Fruit fly (Drosophila melanogaster) whole organism, embryonic: Measurements from ENCODE around the gene CG1774.

Experiments
- BtbVII ChIP-seq: fragments of 200-800 bp; sonication (Bioruptor generic); optimal IDR thresholded peaks from 3 replicates; lab custom pipeline; 2017; ENCODE audit warnings: missing biosample characterization, mild to moderate bottlenecking, missing genetic modification characterization
- CG11504 ChIP-seq: fragments of 200-800 bp; sonication (Bioruptor generic); optimal IDR thresholded peaks from 3 replicates; lab custom pipeline; 2019; ENCODE audit warnings: missing biosample characterization, mild to moderate bottlenecking, missing genetic modification characterization, moderate library complexity
- CG12219 ChIP-seq: fragments of 200-800 bp; sonication (Bioruptor generic); optimal IDR thresholded peaks from 3 replicates; lab custom pipeline; 2018; ENCODE audit warnings: missing biosample characterization, mild to moderate bottlenecking, missing genetic modification characterization
- CG12236 ChIP-seq: fragments of 200-800 bp; sonication (Bioruptor generic); optimal IDR thresholded peaks from 2 replicates; lab custom pipeline; 2016; ENCODE audit warnings: missing biosample characterization, missing genetic modification characterization
- CG1233 ChIP-seq: fragments of 200-800 bp; sonication (Bioruptor generic); optimal IDR thresholded peaks from 4 replicates; lab custom pipeline; 2018; ENCODE audit warnings: missing biosample characterization, mild to moderate bottlenecking, missing genetic modification characterization
- CG12744 ChIP-seq: fragments of 200-800 bp; sonication (Bioruptor generic); optimal IDR thresholded peaks from 2 replicates; lab custom pipeline; 2016; ENCODE audit warnings: missing biosample characterization, missing genetic modification characterization
- CG13287 ChIP-seq: fragments of 200-800 bp; sonication (Bioruptor generic); IDR thresholded peaks from 2 replicates; pipeline ENCODE4 v1.3.6; 2022; ENCODE audit warnings: missing biosample characterization, missing genetic modification characterization; ENCODE audit not compliant: partially characterized antibody
- CG13894 ChIP-seq: fragments of 200-800 bp; sonication (Bioruptor generic); optimal IDR thresholded peaks from 3 replicates; lab custom pipeline; 2018; ENCODE audit warnings: missing biosample characterization, mild to moderate bottlenecking, missing genetic modification characterization, moderate library complexity
- CG14965 ChIP-seq: fragments of 200-800 bp; sonication (Bioruptor generic); optimal IDR thresholded peaks from 2 replicates; lab custom pipeline; 2016; ENCODE audit warnings: missing biosample characterization, missing genetic modification characterization, borderline replicate concordance
- CG15269 ChIP-seq: fragments of 200-800 bp; sonication (Bioruptor generic); optimal IDR thresholded peaks from 2 replicates; lab custom pipeline; 2018; ENCODE audit warnings: missing biosample characterization, mild to moderate bottlenecking, missing genetic modification characterization, moderate library complexity
- CG1647 ChIP-seq: fragments of 200-800 bp; sonication (Bioruptor generic); optimal IDR thresholded peaks from 3 replicates; lab custom pipeline; 2016; ENCODE audit warnings: missing biosample characterization, missing genetic modification characterization
- CG2120 ChIP-seq: fragments of 200-800 bp; sonication (Bioruptor generic); optimal IDR thresholded peaks from 3 replicates; lab custom pipeline; 2016; ENCODE audit warnings: missing biosample characterization, missing genetic modification characterization
- CG2129 ChIP-seq: fragments of 200-800 bp; sonication (Bioruptor generic); IDR thresholded peaks from 2 replicates; pipeline ENCODE4 v1.3.6; 2022; ENCODE audit warnings: missing biosample characterization, missing genetic modification characterization; ENCODE audit not compliant: partially characterized antibody
- CG3407 ChIP-seq: fragments of 200-800 bp; sonication (Bioruptor generic); optimal IDR thresholded peaks from 2 replicates; lab custom pipeline; 2018; ENCODE audit warnings: missing biosample characterization, mild to moderate bottlenecking, missing genetic modification characterization
- CG34224 ChIP-seq: fragments of 200-800 bp; sonication (Bioruptor generic); IDR thresholded peaks from 3 replicates; pipeline ENCODE4 v1.3.6; 2022; ENCODE audit warnings: missing biosample characterization, missing genetic modification characterization; ENCODE audit not compliant: partially characterized antibody
- CG34376 ChIP-seq: fragments of 200-800 bp; sonication (Bioruptor generic); optimal IDR thresholded peaks from 2 replicates; lab custom pipeline; 2018; ENCODE audit warnings: missing biosample characterization, mild to moderate bottlenecking, missing genetic modification characterization
- CG42726 ChIP-seq: fragments of 200-800 bp; sonication (Bioruptor generic); IDR thresholded peaks from 2 replicates; pipeline ENCODE4 v1.3.6; 2022; ENCODE audit warnings: missing biosample characterization, missing genetic modification characterization; ENCODE audit not compliant: partially characterized antibody
- CG4424 ChIP-seq: fragments of 200-800 bp; sonication (Bioruptor generic); optimal IDR thresholded peaks from 3 replicates; lab custom pipeline; 2016; ENCODE audit warnings: missing biosample characterization, missing genetic modification characterization
- CG6765 ChIP-seq: fragments of 200-800 bp; sonication (Bioruptor generic); optimal IDR thresholded peaks from 3 replicates; lab custom pipeline; 2017; ENCODE audit warnings: missing biosample characterization, mild to moderate bottlenecking, missing genetic modification characterization
- CG9437 ChIP-seq: fragments of 200-800 bp; sonication (Bioruptor generic); optimal IDR thresholded peaks from 2 replicates; lab custom pipeline; 2018; ENCODE audit warnings: missing biosample characterization, mild to moderate bottlenecking, missing genetic modification characterization
- D19B ChIP-seq: fragments of 200-800 bp; sonication (Bioruptor generic); optimal IDR thresholded peaks from 2 replicates; lab custom pipeline; 2017; ENCODE audit warnings: missing biosample characterization, mild to moderate bottlenecking, missing genetic modification characterization
- Doc3 ChIP-seq: fragments of 200-800 bp; sonication (Bioruptor generic); IDR thresholded peaks from 3 replicates; pipeline ENCODE4 v1.3.6; 2022; ENCODE audit warnings: missing biosample characterization, missing genetic modification characterization; ENCODE audit not compliant: partially characterized antibody
- Ets65A ChIP-seq: fragments of 200-800 bp; sonication (Bioruptor generic); peaks from one replicate; lab custom pipeline; 2016; ENCODE audit warnings: missing biosample characterization, missing genetic modification characterization
- Fer1 ChIP-seq: fragments of 200-800 bp; sonication (Bioruptor generic); optimal IDR thresholded peaks from 2 replicates; lab custom pipeline; 2017; ENCODE audit warnings: missing biosample characterization, mild to moderate bottlenecking, missing genetic modification characterization
- HLHmδ ChIP-seq: fragments of 200-800 bp; sonication (Bioruptor generic); optimal IDR thresholded peaks from 2 replicates; lab custom pipeline; 2018; ENCODE audit warnings: missing biosample characterization, mild to moderate bottlenecking, missing genetic modification characterization, moderate library complexity
- Hmx ChIP-seq: fragments of 200-800 bp; sonication (Bioruptor generic); optimal IDR thresholded peaks from 2 replicates; lab custom pipeline; 2016; ENCODE audit warnings: missing biosample characterization, missing genetic modification characterization
- Max ChIP-seq: fragments of 200-800 bp; sonication (Bioruptor generic); optimal IDR thresholded peaks from 2 replicates; lab custom pipeline; 2016; ENCODE audit warnings: missing biosample characterization, mild to moderate bottlenecking, missing genetic modification characterization
- Nf-YC ChIP-seq: fragments of 200-800 bp; optimal IDR thresholded peaks from 3 replicates; lab custom pipeline; 2019; ENCODE audit warnings: missing biosample characterization, mild to moderate bottlenecking, missing genetic modification characterization, moderate library complexity
- Ravus ChIP-seq: fragments of 200-800 bp; sonication (Bioruptor generic); IDR thresholded peaks from 2 replicates; pipeline ENCODE4 v1.3.6; 2022; ENCODE audit warnings: missing biosample characterization, missing genetic modification characterization
- Rx ChIP-seq: fragments of 200-800 bp; sonication (Bioruptor generic); IDR thresholded peaks from 2 replicates; pipeline ENCODE4 v1.3.6; 2022; ENCODE audit warnings: missing biosample characterization, missing genetic modification characterization
- Usf ChIP-seq: fragments of 200-800 bp; sonication (Bioruptor generic); optimal IDR thresholded peaks from 2 replicates; lab custom pipeline; 2017; ENCODE audit warnings: missing genotype, missing biosample characterization, missing genetic modification characterization
- ac ChIP-seq: fragments of 200-800 bp; sonication (Bioruptor generic); optimal IDR thresholded peaks from 3 replicates; lab custom pipeline; 2017; ENCODE audit warnings: missing biosample characterization, mild to moderate bottlenecking, missing genetic modification characterization
- amos ChIP-seq: fragments of 200-800 bp; sonication (Bioruptor generic); IDR thresholded peaks from 2 replicates; pipeline ENCODE4 v1.3.6; 2022; ENCODE audit warnings: missing biosample characterization, missing genetic modification characterization; ENCODE audit not compliant: partially characterized antibody
- ato ChIP-seq: fragments of 200-800 bp; sonication (Bioruptor generic); IDR thresholded peaks from 2 replicates; pipeline ENCODE4 v1.3.6; 2022; ENCODE audit warnings: missing biosample characterization, missing genetic modification characterization; ENCODE audit not compliant: partially characterized antibody
- bab2 ChIP-seq: fragments of 200-800 bp; sonication (Bioruptor generic); optimal IDR thresholded peaks from 2 replicates; lab custom pipeline; 2016; ENCODE audit warnings: missing biosample characterization, missing genetic modification characterization
- bigmax ChIP-seq: fragments of 200-800 bp; sonication (Bioruptor generic); optimal IDR thresholded peaks from 2 replicates; lab custom pipeline; 2018; ENCODE audit warnings: missing biosample characterization, mild to moderate bottlenecking, missing genetic modification characterization
- caup ChIP-seq: fragments of 200-800 bp; sonication (Bioruptor generic); optimal IDR thresholded peaks from 3 replicates; lab custom pipeline; 2017; ENCODE audit warnings: missing biosample characterization, mild to moderate bottlenecking, missing genetic modification characterization, moderate library complexity; ENCODE audit not compliant: severe bottlenecking
- corto ChIP-seq: fragments of 200-800 bp; sonication (Bioruptor generic); optimal IDR thresholded peaks from 2 replicates; lab custom pipeline; 2016; ENCODE audit warnings: missing biosample characterization, mild to moderate bottlenecking, missing genetic modification characterization, moderate library complexity
- cwo ChIP-seq: fragments of 200-800 bp; sonication (Bioruptor generic); optimal IDR thresholded peaks from 3 replicates; lab custom pipeline; 2017; ENCODE audit warnings: missing biosample characterization, missing genetic modification characterization, mild to moderate bottlenecking, moderate library complexity, missing genetic modification reagents
- dm ChIP-seq: fragments of 200-800 bp; sonication (Bioruptor generic); optimal IDR thresholded peaks from 3 replicates; lab custom pipeline; 2016; ENCODE audit warnings: missing biosample characterization, missing genetic modification characterization
- fd3F ChIP-seq: fragments of 200-800 bp; sonication (Bioruptor generic); optimal IDR thresholded peaks from 2 replicates; lab custom pipeline; 2018; ENCODE audit warnings: missing biosample characterization, mild to moderate bottlenecking, missing genetic modification characterization, moderate library complexity
- hbn ChIP-seq: fragments of 200-800 bp; sonication (Bioruptor generic); IDR thresholded peaks from 2 replicates; pipeline ENCODE4 v1.3.6; 2022; ENCODE audit warnings: missing biosample characterization, missing genetic modification characterization; ENCODE audit not compliant: partially characterized antibody
- knrl ChIP-seq: fragments of 200-800 bp; sonication (Bioruptor generic); IDR thresholded peaks from 3 replicates; pipeline ENCODE4 v1.3.6; 2022; ENCODE audit warnings: missing biosample characterization, missing genetic modification characterization; ENCODE audit not compliant: partially characterized antibody
- nerfin-2 ChIP-seq: fragments of 200-800 bp; sonication (Bioruptor generic); IDR thresholded peaks from 2 replicates; pipeline ENCODE4 v1.3.6; 2022; ENCODE audit warnings: missing biosample characterization, missing genetic modification characterization; ENCODE audit not compliant: partially characterized antibody
- prd ChIP-seq, 3 experiments: fragments of >200 bp in 2 of 3; fragments of 200-800 bp in 1 of 3; sonication (Bioruptor generic) in 1 of 3; optimal IDR thresholded peaks in 2 of 3; IDR thresholded peaks in 1 of 3; 2 replicates in 2 of 3; 3 replicates in 1 of 3; pipeline versions ENCODE4 v1.3.6 to Lab custom; 2017 to 2022; ENCODE audit warnings: missing biosample characterization in 1 of 3, missing genetic modification characterization in 1 of 3
- ro ChIP-seq: fragments of 200-800 bp; sonication (Bioruptor generic); IDR thresholded peaks from 2 replicates; pipeline ENCODE4 v1.3.6; 2022; ENCODE audit warnings: missing biosample characterization, missing genetic modification characterization
- tx ChIP-seq: fragments of 200-800 bp; sonication (Bioruptor generic); optimal IDR thresholded peaks from 2 replicates; lab custom pipeline; 2016; ENCODE audit warnings: missing biosample characterization, missing genetic modification characterization
- vvl ChIP-seq: fragments of 200-800 bp; sonication (Bioruptor generic); IDR thresholded peaks from 2 replicates; pipeline ENCODE4 v1.3.6; 2022; ENCODE audit warnings: missing biosample characterization, missing genetic modification characterization
- zen2 ChIP-seq: fragments of 200-800 bp; sonication (Bioruptor generic); IDR thresholded peaks from 3 replicates; pipeline ENCODE4 v1.3.6; 2022; ENCODE audit warnings: missing biosample characterization, missing genetic modification characterization; ENCODE audit not compliant: partially characterized antibody

Gene CG1774

DNA sequence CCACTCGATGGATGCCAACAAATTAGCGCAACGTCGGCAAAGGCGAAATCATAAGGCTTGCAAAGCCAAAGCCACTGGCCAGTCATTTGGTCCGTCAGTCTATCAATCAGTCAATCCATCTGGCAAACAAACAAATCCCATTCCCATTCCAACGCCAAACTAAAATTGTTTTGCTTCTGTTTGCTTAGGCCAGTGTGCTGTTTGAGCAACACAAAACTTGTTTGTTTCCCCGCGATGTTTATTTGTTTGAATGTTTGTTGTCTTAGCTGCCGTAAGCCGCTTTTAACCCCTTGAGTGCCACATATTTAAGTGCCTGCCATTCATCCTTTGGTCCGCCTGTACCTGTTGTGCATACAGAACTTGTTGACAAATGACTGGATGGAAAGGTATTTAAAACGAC, 41.7 kb upstream of the CG1774 start (continued):
- TF ChIP-seq Max (GFP tag; lab: Kevin White, UChicago) (peak; percentile 44), amos (GFP tag; lab: Robert Waterston, UW) (no peak), Fer1 (GFP tag; lab: Kevin White, UChicago) (no peak), CG6765 (GFP tag; lab: Kevin White, UChicago) (no peak), CG3407 (GFP tag; lab: Kevin White, UChicago) (peak; percentile 76), hbn (no peak), cwo (no peak), CG2120 (no peak), CG1233 (GFP tag; lab: Kevin White, UChicago) (peak; percentile 82), Ravus (GFP tag; lab: Robert Waterston, UW) (no peak), Rx (GFP tag; lab: Robert Waterston, UW) (no peak), CG2129 (GFP tag; lab: Robert Waterston, UW) (no peak), ac (GFP tag; lab: Kevin White, UChicago) (peak; percentile 97), CG12744 (GFP tag; lab: Kevin White, UChicago) (peak; percentile 29), vvl (peak; percentile 43; the same call in 1 of the 2 replicates), D19B (GFP tag; lab: Kevin White, UChicago) (no peak), Usf (GFP tag; lab: Kevin White, UChicago) (no peak), Ets65A (no peak), CG12219 (GFP tag; lab: Kevin White, UChicago) (peak; percentile 56), CG15269 (tag; lab: Kevin White, UChicago) (no peak), CG11504 (tag; lab: Kevin White, UChicago) (no peak), fd3F (no peak), Doc3 (no peak), zen2 (GFP tag; lab: Robert Waterston, UW) (no peak), CG13287 (GFP tag; lab: Robert Waterston, UW) (no peak), CG1647 (GFP tag; lab: Kevin White, UChicago) (no peak), tx (GFP tag; lab: Kevin White, UChicago) (no peak), Nf-YC (tag; lab: Kevin White, UChicago) (no peak), CG12236 (GFP tag; lab: Kevin White, UChicago) (peak; percentile 84), CG4424 (GFP tag; lab: Kevin White, UChicago) (peak; percentile 13), knrl (GFP tag; lab: Robert Waterston, UW) (no peak), CG34376 (GFP tag; lab: Kevin White, UChicago) (no peak), CG9437 (GFP tag; lab: Kevin White, UChicago) (no peak), nerfin-2 (no peak), bab2 (GFP tag; lab: Kevin White, UChicago) (peak; percentile 62), ato (GFP tag; lab: Robert Waterston, UW) (no peak), caup (GFP tag; lab: Kevin White, UChicago) (peak; percentile 32), prd (optimal IDR thresholded peaks at IDR 0.05; lab: Kevin White, UChicago) (no peak), prd (GFP tag; IDR thresholded peaks at IDR 0.05; lab: Robert Waterston, UW) (peak; percentile 53; the same call in 2 of the 3 replicates), HLHmδ (GFP tag; lab: Kevin White, UChicago) (peak; percentile 76), Hmx (GFP tag; lab: Kevin White, UChicago) (no peak), bigmax (GFP tag; lab: Kevin White, UChicago) (peak; percentile 35), BtbVII (peak; percentile 26), CG42726 (GFP tag; lab: Robert Waterston, UW) (no peak), dm (GFP tag; lab: Kevin White, UChicago) (peak; percentile 39), corto (GFP tag; lab: Kevin White, UChicago) (no peak), CG14965 (GFP tag; lab: Kevin White, UChicago) (peak; percentile 51), CG13894 (tag; lab: Kevin White, UChicago) (no peak), CG34224 (GFP tag; lab: Robert Waterston, UW) (no peak), ro (GFP tag; lab: Robert Waterston, UW) (no peak)
